Worm (Caenorhabditis elegans): ENCODE data around the gene W01A11.1.

Gene W01A11.1

ce11 chrV:6551707-6552390 lies 52.8 kb downstream of the W01A11.1 start, which contains the start of gene twk-10 (continued):
- TF ChIP-seq php-3 (GFP tag; IDR thresholded peaks at IDR 0.05) (no peak), madf-5 (GFP tag; IDR thresholded peaks at IDR 0.05) (0 out of 4 replicates have a peak, but pooled peaks of 1 of the 2 experiments have one; percentile 59), vab-7 (GFP tag; IDR thresholded peaks at IDR 0.05) (peak; percentile 78), ama-1 (optimal IDR thresholded peaks at IDR 0.05) (no peak), sdz-12 (GFP tag; optimal IDR thresholded peaks at IDR 0.05) (no peak), spr-3 (GFP tag; optimal IDR thresholded peaks at IDR 0.05) (no peak), lin-13 (GFP tag; optimal IDR thresholded peaks at IDR 0.05) (no peak), nhr-28 (tag; optimal IDR thresholded peaks at IDR 0.05) (peak; percentile 26), nhr-111 (GFP tag; optimal IDR thresholded peaks at IDR 0.05) (peak; percentile 21), hlh-30 (tag; optimal IDR thresholded peaks at IDR 0.05; ENCODE audit: insufficient read depth) (peak; percentile 15), aly-2 (tag; optimal IDR thresholded peaks at IDR 0.05) (no peak), ztf-7 (tag; optimal IDR thresholded peaks at IDR 0.05) (no peak), mdt-29 (GFP tag; IDR thresholded peaks at IDR 0.05) (peak; percentile 64; the same call in 1 of the 2 replicates), dmd-6 (GFP tag; IDR thresholded peaks at IDR 0.05) (peak; percentile 60), saeg-2 (GFP tag; IDR thresholded peaks at IDR 0.05) (no peak), snpc-4 (tag; optimal IDR thresholded peaks at IDR 0.05) (no peak), unc-39 (tag; optimal IDR thresholded peaks at IDR 0.05) (no peak), lim-7 (GFP tag; IDR thresholded peaks at IDR 0.05) (peak; percentile 86), ZK337.2 (GFP tag; IDR thresholded peaks at IDR 0.05) (peak; percentile 70; the same call in 1 of the 2 replicates), zag-1 (tag; optimal IDR thresholded peaks at IDR 0.05) (no peak), set-16 (GFP tag; IDR thresholded peaks at IDR 0.05) (no peak), F26F4.8 (GFP tag; conservative IDR thresholded peaks at IDR 0.05) (peak; percentile 73; the same call in 1 of the 2 replicates), aha-1 (tag) (no peak), dmd-8 (GFP tag; IDR thresholded peaks at IDR 0.05) (peak; percentile 76; the same call in 1 of the 2 replicates), duxl-1 (tag; optimal IDR thresholded peaks at IDR 0.05; ENCODE audit: poor library complexity) (peak; percentile 21), ceh-44 (GFP tag; IDR thresholded peaks at IDR 0.05) (peak; percentile 70; the same call in 1 of the 2 replicates), nhr-76 (tag; optimal IDR thresholded peaks at IDR 0.05) (no peak), lin-38 (GFP tag; IDR thresholded peaks at IDR 0.05) (no peak)
